Worm (Caenorhabditis elegans) whole organism, L1 larva: Measurements from ENCODE around the gene F56D2.2.

Experiments
- C04F5.9 ChIP-seq: sonication (generic microtip); optimal IDR thresholded peaks from 2 replicates; lab custom pipeline; 2016; ENCODE audit warnings: missing genetic modification characterization, missing compliant biosample characterization
- C16A3.4 ChIP-seq: fragments of 150-350 bp; optimal IDR thresholded peaks from 2 replicates; lab custom pipeline; 2014; ENCODE audit warnings: missing biosample characterization, missing genetic modification characterization
- F16B12.6 ChIP-seq: fragments of 150-350 bp; optimal IDR thresholded peaks from 2 replicates; lab custom pipeline; 2014; ENCODE audit warnings: missing biosample characterization, missing genetic modification characterization
- aha-1 ChIP-seq: fragments of 150-350 bp; optimal IDR thresholded peaks from 2 replicates; lab custom pipeline; 2014; ENCODE audit warnings: missing biosample characterization, missing genetic modification characterization
- aly-2 ChIP-seq: fragments of 150-350 bp; optimal IDR thresholded peaks from 2 replicates; lab custom pipeline; 2014; ENCODE audit warnings: missing biosample characterization, missing genetic modification characterization
- ceh-82 ChIP-seq, 3 experiments: fragments of 150-350 bp in 1 of 3; sonication (generic microtip) in 2 of 3; optimal IDR thresholded peaks; 2 replicates each; lab custom pipeline; 2014 to 2017; ENCODE audit warnings: missing biosample characterization in 3 of 3, missing genetic modification characterization in 3 of 3
- ceh-90 ChIP-seq: sonication (generic microtip); optimal IDR thresholded peaks from 2 replicates; lab custom pipeline; 2016; ENCODE audit warnings: missing genetic modification characterization, missing compliant biosample characterization
- ces-1 ChIP-seq: fragments of 150-350 bp; optimal IDR thresholded peaks from 2 replicates; lab custom pipeline; 2014; ENCODE audit warnings: missing biosample characterization, missing genetic modification reagents, missing genetic modification characterization
- dpl-1 ChIP-seq, 3 experiments: fragments of 150-350 bp in 2 of 3; sonication (generic microtip) in 1 of 3; optimal IDR thresholded peaks; 2 replicates each; lab custom pipeline; 2014 to 2017; ENCODE audit warnings: missing biosample characterization in 3 of 3, missing genetic modification characterization in 3 of 3, missing genetic modification reagents in 3 of 3
- dsc-1 ChIP-seq: sonication (generic microtip); optimal IDR thresholded peaks from 2 replicates; lab custom pipeline; 2016; ENCODE audit warnings: mild to moderate bottlenecking, missing genetic modification characterization, missing compliant biosample characterization
- egl-13 ChIP-seq: sonication (generic microtip); optimal IDR thresholded peaks from 2 replicates; lab custom pipeline; 2016; ENCODE audit warnings: missing genotype, missing genetic modification reagents, missing genetic modification characterization, missing compliant biosample characterization
- elt-2 ChIP-seq: sonication (generic microtip); optimal IDR thresholded peaks from 2 replicates; lab custom pipeline; 2016; ENCODE audit warnings: missing genetic modification characterization, mild to moderate bottlenecking, inconsistent platforms, missing compliant biosample characterization, missing genetic modification reagents
- elt-3 ChIP-seq, 6 experiments: fragments of 150-350 bp in 1 of 6; sonication (generic microtip); optimal IDR thresholded peaks; 2 replicates each; lab custom pipeline; 2017 to 2018; ENCODE audit warnings: missing biosample characterization in 6 of 6, missing genetic modification characterization in 6 of 6, inconsistent platforms in 1 of 6
- fkh-10 ChIP-seq: sonication (generic microtip); optimal IDR thresholded peaks from 2 replicates; lab custom pipeline; 2017; ENCODE audit warnings: missing biosample characterization, missing genetic modification reagents, missing genetic modification characterization
- fkh-8 ChIP-seq: sonication (generic microtip); optimal IDR thresholded peaks from 2 replicates; lab custom pipeline; 2016; ENCODE audit warnings: mild to moderate bottlenecking, missing genetic modification characterization, missing compliant biosample characterization
- fos-1 ChIP-seq: fragments of 150-350 bp; optimal IDR thresholded peaks from 2 replicates; lab custom pipeline; 2014; ENCODE audit warnings: missing biosample characterization, missing genetic modification characterization
- jun-1 ChIP-seq: fragments of 150-350 bp; optimal IDR thresholded peaks from 2 replicates; lab custom pipeline; 2014; ENCODE audit warnings: missing biosample characterization, missing genetic modification reagents, missing genetic modification characterization
- lin-14 ChIP-seq: fragments of 200-800 bp; sonication (Bioruptor generic); optimal IDR thresholded peaks from 2 replicates; lab custom pipeline; 2018; ENCODE audit warnings: mild to moderate bottlenecking, missing genetic modification characterization, moderate library complexity, missing compliant biosample characterization
- mdl-1 ChIP-seq, 2 experiments: fragments of 150-350 bp; optimal IDR thresholded peaks; 2 replicates each; lab custom pipeline; 2014 to 2017; ENCODE audit warnings: missing biosample characterization in 2 of 2, missing genetic modification characterization in 2 of 2, inconsistent platforms in 1 of 2
- nhr-237 ChIP-seq: fragments of 150-350 bp; optimal IDR thresholded peaks from 2 replicates; lab custom pipeline; 2014; ENCODE audit warnings: missing biosample characterization, missing genetic modification characterization
- nhr-71 ChIP-seq: sonication (generic microtip); optimal IDR thresholded peaks from 2 replicates; lab custom pipeline; 2016; ENCODE audit warnings: mild to moderate bottlenecking, missing genetic modification characterization, moderate library complexity, missing compliant biosample characterization
- nhr-84 ChIP-seq: sonication (generic microtip); optimal IDR thresholded peaks from 2 replicates; lab custom pipeline; 2017; ENCODE audit warnings: missing biosample characterization, missing genetic modification characterization
- nhr-85 ChIP-seq: sonication (generic microtip); peaks from one replicate; lab custom pipeline; 2016; ENCODE audit warnings: missing genetic modification characterization, inconsistent platforms, missing compliant biosample characterization
- pag-3 ChIP-seq: sonication (generic microtip); optimal IDR thresholded peaks from 2 replicates; lab custom pipeline; 2017; ENCODE audit warnings: missing genetic modification characterization, mild to moderate bottlenecking, missing compliant biosample characterization, antibody characterized with exemption, borderline replicate concordance; ENCODE audit not compliant: insufficient read depth
- pax-3 ChIP-seq: fragments of 200-800 bp; sonication (Bioruptor generic); optimal IDR thresholded peaks from 2 replicates; lab custom pipeline; 2018; ENCODE audit warnings: mild to moderate bottlenecking, missing genetic modification characterization, moderate library complexity, missing compliant biosample characterization
- snpc-4 ChIP-seq: fragments of 150-350 bp; optimal IDR thresholded peaks from 2 replicates; lab custom pipeline; 2014; ENCODE audit warnings: missing biosample characterization, missing genetic modification characterization
- snu-23 ChIP-seq: sonication (generic microtip); optimal IDR thresholded peaks from 2 replicates; lab custom pipeline; 2016; ENCODE audit warnings: missing genetic modification characterization, missing compliant biosample characterization
- sptf-1 ChIP-seq: fragments of 150-350 bp; optimal IDR thresholded peaks from 2 replicates; lab custom pipeline; 2014; ENCODE audit warnings: missing biosample characterization, missing genetic modification characterization
- tlp-1 ChIP-seq: fragments of 150-350 bp; optimal IDR thresholded peaks from 2 replicates; lab custom pipeline; 2014; ENCODE audit warnings: missing biosample characterization, missing genetic modification characterization
- unc-130 ChIP-seq: fragments of 150-350 bp; optimal IDR thresholded peaks from 2 replicates; lab custom pipeline; 2017; ENCODE audit warnings: missing biosample characterization, missing genetic modification characterization, inconsistent platforms
- unc-62 ChIP-seq: fragments of 150-350 bp; optimal IDR thresholded peaks from 2 replicates; lab custom pipeline; 2014; ENCODE audit warnings: missing biosample characterization, missing genetic modification reagents, missing genetic modification characterization
- unc-98 ChIP-seq: fragments of 200-800 bp; sonication (Bioruptor generic); IDR thresholded peaks from 2 replicates; pipeline ENCODE4 v1.3.6; 2022; ENCODE audit warnings: missing genetic modification characterization, missing compliant biosample characterization
- xbp-1 ChIP-seq: sonication (generic microtip); optimal IDR thresholded peaks from 2 replicates; lab custom pipeline; 2016; ENCODE audit warnings: missing genetic modification characterization, missing compliant biosample characterization
- zip-4 ChIP-seq: fragments of 200-800 bp; sonication (Bioruptor generic); optimal IDR thresholded peaks from 2 replicates; lab custom pipeline; 2018; ENCODE audit warnings: mild to moderate bottlenecking, missing genetic modification characterization, moderate library complexity, missing compliant biosample characterization
- ztf-4 ChIP-seq: fragments of 150-350 bp; optimal IDR thresholded peaks from 2 replicates; lab custom pipeline; 2014; ENCODE audit warnings: missing biosample characterization, missing genetic modification characterization

Gene F56D2.2

ce11 chrIII:5603439-5603986 is 16.4 kb downstream of the F56D2.2 start, which contains the start of gene madf-11 (continued):
- no peak for TF ChIP-seq jun-1 (tag; lab: Kevin White, UChicago)
- TF ChIP-seq snu-23 (GFP tag; lab: Kevin White, UChicago), result peak; percentile 75
- TF ChIP-seq nhr-71 (tag; lab: Kevin White, UChicago), result peak; percentile 76
- no peak for TF ChIP-seq fos-1
- peak; percentile 29 for TF ChIP-seq C04F5.9 (tag; lab: Kevin White, UChicago)
- TF ChIP-seq F16B12.6 (tag; lab: Kevin White, UChicago), result peak; percentile 23
- TF ChIP-seq fkh-10 (GFP tag; lab: Kevin White, UChicago), result peak; percentile 29
- peak; percentile 64 for TF ChIP-seq snpc-4 (tag; lab: Kevin White, UChicago)
- no peak for TF ChIP-seq egl-13 (tag; lab: Kevin White, UChicago)
- no peak for TF ChIP-seq tlp-1 (tag; lab: Kevin White, UChicago)
- TF ChIP-seq ceh-82 (tag; optimal IDR thresholded peaks at IDR 0.05; lab: Kevin White, UChicago), result peak in 2 of 3 experiments; percentile 23 to 78

ce11 chrIII:5604080-5604479 is 17.0 kb downstream of the F56D2.2 start, which contains the start of gene xnd-1:
Gene xnd-1 (plus strand): TSS chrIII:5604460.
- TF ChIP-seq sptf-1, result no peak
- TF ChIP-seq unc-62, result no peak
- TF ChIP-seq dsc-1 (tag; lab: Kevin White, UChicago), result no peak
- no peak for TF ChIP-seq unc-98 (GFP tag; lab: Robert Waterston, UW)
- no peak for TF ChIP-seq nhr-85
- no peak for TF ChIP-seq pag-3
- no peak for TF ChIP-seq aly-2
- TF ChIP-seq fkh-8, result no peak
- TF ChIP-seq mdl-1 (tag; optimal IDR thresholded peaks at IDR 0.05; lab: Kevin White, UChicago), result no peak
- TF ChIP-seq jun-1 (tag; lab: Kevin White, UChicago), result no peak
- no peak for TF ChIP-seq xbp-1 (tag; lab: Kevin White, UChicago)
- no peak for TF ChIP-seq ces-1 (GFP tag; lab: Kevin White, UChicago)
- no peak for TF ChIP-seq C04F5.9 (tag; lab: Kevin White, UChicago)
- TF ChIP-seq pax-3 (tag; lab: Kevin White, UChicago), result no peak

DNA sequence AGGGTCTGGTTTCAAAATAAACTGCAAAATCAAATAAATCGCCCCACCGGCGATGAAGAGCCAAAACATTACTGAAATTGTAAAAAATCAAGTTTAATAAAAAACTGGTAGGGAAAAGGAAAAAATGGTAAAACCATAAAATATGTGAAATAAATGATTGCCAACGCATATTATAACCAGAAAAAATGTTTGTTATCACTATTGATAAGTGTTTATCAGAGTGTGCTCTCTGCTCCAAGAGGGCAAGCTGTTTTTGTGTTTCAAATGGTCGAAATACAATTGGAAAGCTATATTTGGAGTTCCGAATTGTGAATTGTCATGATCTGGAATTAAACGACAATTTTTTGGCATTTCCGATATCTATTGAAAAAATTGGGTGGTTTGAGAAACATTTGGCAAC is 23.2 kb downstream of the F56D2.2 start, which contains the start of gene C05D2.8:
Gene C05D2.8, minus strand, starts transcription at position 71 of the 400 bp plus-strand sequence.
- TF ChIP-seq aha-1 (no peak), ztf-4 (no peak), elt-2 (tag; lab: Kevin White, UChicago) (peak; percentile 35), zip-4 (no peak)

ce11 chrIII:5611604-5612324 is 24.7 kb downstream of the F56D2.2 start, which contains the start of gene bas-1:
Gene bas-1 (plus strand): TSS chrIII:5612274.
- TF ChIP-seq C16A3.4 (tag; lab: Kevin White, UChicago) (no peak), elt-3 (tag; optimal IDR thresholded peaks at IDR 0.05; lab: Kevin White, UChicago) (peak in 1 of 6 experiments; percentile 10)

DNA sequence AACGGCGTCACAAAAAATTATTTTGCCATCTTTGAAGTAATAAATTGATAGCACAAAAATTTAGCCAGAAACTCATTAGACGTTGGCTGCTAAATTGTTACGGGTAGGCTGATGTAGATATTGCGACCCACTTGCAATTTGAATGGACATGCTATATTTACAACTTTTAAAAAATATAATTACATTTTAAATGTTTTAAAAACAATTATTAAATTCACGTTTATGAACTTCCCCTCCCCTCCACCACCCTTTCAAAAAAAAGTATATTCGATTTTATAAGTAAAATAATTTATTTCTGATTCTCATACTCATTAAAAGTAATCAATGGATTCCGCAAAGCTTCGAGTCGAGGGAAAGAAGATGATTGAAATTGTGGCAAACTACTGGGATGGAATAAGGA is 27.6 kb downstream of the F56D2.2 start, which contains the start of gene basl-1:
Gene basl-1, plus strand, starts transcription at position 301 of the 400 bp plus-strand sequence.
- TF ChIP-seq C16A3.4 (tag; lab: Kevin White, UChicago) (no peak), nhr-84 (no peak), nhr-237 (tag; lab: Kevin White, UChicago) (no peak), snu-23 (GFP tag; lab: Kevin White, UChicago) (no peak), ceh-90 (tag; lab: Kevin White, UChicago) (no peak), fkh-8 (no peak), ztf-4 (no peak), dpl-1 (GFP tag; optimal IDR thresholded peaks at IDR 0.05; lab: Kevin White, UChicago) (no peak), fos-1 (no peak), ces-1 (GFP tag; lab: Kevin White, UChicago) (no peak), lin-14 (GFP tag; lab: Kevin White, UChicago) (no peak), nhr-85 (no peak), unc-62 (no peak), snpc-4 (tag; lab: Kevin White, UChicago) (no peak), unc-130 (tag; lab: Kevin White, UChicago) (no peak)
